Worm (Caenorhabditis elegans) whole organism, L4/young adult: ENCODE data around the gene F41H10.5.

ENCODE experiments used
- W03F9.2 ChIP-seq: fragments of 150-350 bp; optimal IDR thresholded peaks from 2 replicates; lab custom pipeline; 2014; ENCODE audit warnings: missing biosample characterization, missing genetic modification characterization
- him-1 ChIP-seq: sonication (generic microtip); optimal IDR thresholded peaks from 2 replicates; lab custom pipeline; 2016; ENCODE audit warnings: missing genotype, missing genetic modification reagents, missing genetic modification characterization, missing compliant biosample characterization

- TF ChIP-seq W03F9.2 (tag; lab: Kevin White, UChicago) = no peak
- no peak for TF ChIP-seq him-1 (tag; lab: Kevin White, UChicago)
Measured at ce11 chrIV:5353364-5353763, 7.3 kb upstream of the F41H10.5 start, which contains the start of gene Y4C6B.7.
